Worm (Caenorhabditis elegans) whole organism, midembryonic: ENCODE data around the gene smgl-2.

Experiments used
- cog-1 ChIP-seq: sonication (generic microtip); optimal IDR thresholded peaks from 2 replicates; lab custom pipeline; 2016; ENCODE audit warnings: missing genetic modification characterization, missing compliant biosample characterization
- flt-1 ChIP-seq: fragments of 200-800 bp; sonication (Bioruptor generic); IDR thresholded peaks from 2 replicates; pipeline ENCODE4 v1.3.6; 2022; ENCODE audit warnings: missing genetic modification characterization, missing compliant biosample characterization
- klf-2 ChIP-seq: fragments of 200-800 bp; sonication (Bioruptor generic); conservative IDR thresholded peaks from 2 replicates; pipeline ENCODE4 v1.3.6; 2022; ENCODE audit warnings: missing genetic modification reagents, missing genetic modification characterization, missing compliant biosample characterization
- med-1 ChIP-seq: sonication (generic microtip); optimal IDR thresholded peaks from 2 replicates; lab custom pipeline; 2017; ENCODE audit warnings: missing genetic modification characterization, mild to moderate bottlenecking, missing compliant biosample characterization, antibody characterized with exemption, missing genetic modification reagents; ENCODE audit not compliant: insufficient read depth
- ref-1 ChIP-seq: fragments of 200-800 bp; sonication (Bioruptor generic); conservative IDR thresholded peaks from 2 replicates; pipeline ENCODE4 v1.3.6; 2022; ENCODE audit warnings: missing genetic modification reagents, missing genetic modification characterization, missing compliant biosample characterization
- ztf-23 ChIP-seq: fragments of 200-800 bp; sonication (Bioruptor generic); IDR thresholded peaks from 2 replicates; pipeline ENCODE4 v1.3.6; 2022; ENCODE audit warnings: missing genetic modification reagents, missing genetic modification characterization, missing compliant biosample characterization
- ztf-29 ChIP-seq: fragments of 200-800 bp; sonication (Bioruptor generic); IDR thresholded peaks from 2 replicates; pipeline ENCODE4 v1.3.6; 2022; ENCODE audit warnings: missing genetic modification reagents, missing genetic modification characterization, missing compliant biosample characterization

- TF ChIP-seq ztf-23 (GFP tag; lab: Robert Waterston, UW), result no peak
- no peak for TF ChIP-seq flt-1
- no peak for TF ChIP-seq ztf-29 (GFP tag; lab: Robert Waterston, UW)
- no peak for TF ChIP-seq klf-2
- no peak for TF ChIP-seq cog-1 (tag; lab: Kevin White, UChicago)
- TF ChIP-seq ref-1 (GFP tag; lab: Robert Waterston, UW), result no peak
- no peak for TF ChIP-seq med-1 (GFP tag; lab: Kevin White, UChicago)
These were observed 44.2 kb upstream of the smgl-2 start for ce11 chrIV:3681763-3682162.
